Fruit fly (Drosophila melanogaster) whole organism, pupa: ENCODE data around the gene Lamtor3.

Experiments
- CG10348 ChIP-seq: fragments of 200-800 bp; sonication (Bioruptor generic); IDR thresholded peaks from 2 replicates; pipeline ENCODE4 v1.3.6; 2022; ENCODE audit warnings: missing biosample characterization, missing genetic modification characterization
- CG13204 ChIP-seq: fragments of 200-800 bp; sonication (Bioruptor generic); optimal IDR thresholded peaks from 2 replicates; lab custom pipeline; 2018; ENCODE audit warnings: missing biosample characterization, mild to moderate bottlenecking, missing genetic modification characterization, moderate library complexity
- CG32121 ChIP-seq: fragments of 200-800 bp; sonication (Bioruptor generic); IDR thresholded peaks from 2 replicates; pipeline ENCODE4 v1.3.6; 2022; ENCODE audit warnings: missing biosample characterization, missing genetic modification characterization
- CG34367 ChIP-seq: fragments of 200-800 bp; sonication (Bioruptor generic); optimal IDR thresholded peaks from 2 replicates; lab custom pipeline; 2018; ENCODE audit warnings: missing biosample characterization, mild to moderate bottlenecking, missing genetic modification characterization
- CG4496 ChIP-seq: fragments of 200-800 bp; sonication (Bioruptor generic); IDR thresholded peaks from 3 replicates; pipeline ENCODE4 v1.3.6; 2022; ENCODE audit warnings: missing biosample characterization, missing genetic modification characterization
- CG9948 ChIP-seq: fragments of 200-800 bp; sonication (Bioruptor generic); optimal IDR thresholded peaks from 2 replicates; lab custom pipeline; 2018; ENCODE audit warnings: missing biosample characterization, mild to moderate bottlenecking, missing genetic modification characterization, moderate library complexity
- D1 ChIP-seq: fragments of 200-800 bp; sonication (Bioruptor generic); optimal IDR thresholded peaks from 2 replicates; lab custom pipeline; 2018; ENCODE audit warnings: missing biosample characterization, mild to moderate bottlenecking, missing genetic modification characterization, moderate library complexity
- EcR ChIP-seq: fragments of 200-800 bp; sonication (Bioruptor generic); optimal IDR thresholded peaks from 3 replicates; lab custom pipeline; 2019; ENCODE audit warnings: missing biosample characterization, missing genetic modification characterization, mild to moderate bottlenecking, moderate library complexity, missing genetic modification reagents
- Ets98B ChIP-seq: fragments of 200-800 bp; sonication (Bioruptor generic); IDR thresholded peaks from 2 replicates; pipeline ENCODE4 v1.3.6; 2022; ENCODE audit warnings: missing biosample characterization, missing genetic modification characterization
- Pif1B ChIP-seq: fragments of 200-800 bp; sonication (Bioruptor generic); optimal IDR thresholded peaks from 3 replicates; lab custom pipeline; 2016; ENCODE audit warnings: missing biosample characterization, missing genetic modification characterization
- Snoo ChIP-seq: fragments of 200-800 bp; sonication (Bioruptor generic); optimal IDR thresholded peaks from 3 replicates; lab custom pipeline; 2017; ENCODE audit warnings: missing biosample characterization, mild to moderate bottlenecking, missing genetic modification characterization, inconsistent platforms
- gl ChIP-seq: fragments of 200-800 bp; sonication (Bioruptor generic); optimal IDR thresholded peaks from 2 replicates; lab custom pipeline; 2018; ENCODE audit warnings: missing biosample characterization, mild to moderate bottlenecking, missing genetic modification characterization
- rn ChIP-seq: fragments of 200-800 bp; sonication (Bioruptor generic); IDR thresholded peaks from 2 replicates; pipeline ENCODE4 v1.3.6; 2022; ENCODE audit warnings: missing biosample characterization, missing genetic modification characterization

- no peak for TF ChIP-seq CG34367 (tag; lab: Kevin White, UChicago)
- TF ChIP-seq gl (tag; lab: Kevin White, UChicago), result no peak
- no peak for TF ChIP-seq CG9948 (tag; lab: Kevin White, UChicago)
- no peak for TF ChIP-seq D1
- TF ChIP-seq EcR, result no peak
- TF ChIP-seq Snoo (tag; lab: Kevin White, UChicago), result no peak
- no peak for TF ChIP-seq CG10348 (GFP tag; lab: Robert Waterston, UW)
- TF ChIP-seq Ets98B (GFP tag; lab: Robert Waterston, UW), result no peak
- TF ChIP-seq CG13204 (GFP tag; lab: Kevin White, UChicago), result no peak
- TF ChIP-seq Pif1B (GFP tag; lab: Kevin White, UChicago), result no peak
- no peak for TF ChIP-seq CG32121 (GFP tag; lab: Robert Waterston, UW)
- TF ChIP-seq CG4496, result no peak
- no peak for TF ChIP-seq rn (GFP tag; lab: Robert Waterston, UW)
These were observed 44.5 kb upstream of the Lamtor3 start, which contains the start of gene CG33928 for dm6 chr2L:17436500-17436899.
